Fruit fly (Drosophila melanogaster): ENCODE results near the gene Nrt.
A peak's percentile ranks its signal among the peaks of the same experiment; 100 is the strongest.

The Nrt gene

DNA sequence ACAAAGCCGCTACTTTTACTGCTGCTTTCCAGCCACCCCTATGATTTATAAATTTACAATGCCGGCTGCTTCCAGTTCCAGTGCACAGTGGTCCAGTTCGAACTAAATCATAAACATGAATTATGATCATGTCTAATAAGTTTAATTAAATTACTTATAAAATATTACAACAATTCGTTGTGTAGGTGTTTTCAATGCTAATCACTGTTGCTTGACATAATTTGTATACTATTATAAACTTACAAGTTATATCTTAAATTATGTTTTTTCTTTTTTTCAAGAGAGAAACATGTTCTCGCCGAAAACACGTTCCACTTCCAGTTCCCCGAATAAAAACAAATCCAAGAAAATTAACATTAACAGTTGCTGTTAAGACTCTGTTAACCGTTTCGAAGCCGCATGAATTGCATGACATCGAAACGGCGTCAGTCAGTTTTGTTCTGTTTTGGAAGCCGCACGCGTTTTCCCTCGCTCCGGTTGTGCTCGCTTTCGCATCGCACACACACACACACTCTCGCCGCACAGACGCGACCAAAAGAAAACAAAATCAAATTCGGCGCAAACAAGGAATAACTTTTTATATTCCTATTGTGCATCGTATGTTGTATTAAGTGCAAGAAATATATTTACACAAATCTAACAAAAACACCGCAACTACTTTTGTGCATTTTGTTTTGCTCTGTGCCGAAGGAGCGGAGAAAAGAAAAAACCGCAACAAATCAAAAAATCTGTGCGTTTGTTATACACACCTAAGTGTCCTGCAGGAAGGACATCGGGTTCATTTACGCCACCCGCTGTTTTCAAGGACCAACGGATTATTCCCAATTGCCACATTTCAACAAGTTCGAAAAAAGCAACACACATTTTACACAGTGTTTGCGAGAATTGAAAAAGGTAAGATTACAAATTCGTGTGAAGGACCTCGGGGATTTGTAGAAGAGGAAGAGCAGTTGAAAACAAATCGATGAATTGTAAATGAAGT, at the start of gene Nrt (continued):
- TF ChIP-seq CG9797 (GFP tag; optimal IDR thresholded peaks at IDR 0.05) = no peak
- TF ChIP-seq gsb-n (tag; optimal IDR thresholded peaks at IDR 0.05) = peak; percentile 75
- peak; percentile 57; the same call in 2 of the 3 replicates for TF ChIP-seq ci (GFP tag; IDR thresholded peaks at IDR 0.05)
- TF ChIP-seq CG2129 (GFP tag; IDR thresholded peaks at IDR 0.05; ENCODE audit: partially characterized antibody) = no peak
- peak; percentile 72 for TF ChIP-seq sqz (GFP tag; optimal IDR thresholded peaks at IDR 0.05)
- TF ChIP-seq toy (GFP tag; IDR thresholded peaks at IDR 0.05) = no peak
- no peak for TF ChIP-seq Dad (GFP tag; optimal IDR thresholded peaks at IDR 0.05)
- TF ChIP-seq her (GFP tag; optimal IDR thresholded peaks at IDR 0.05) = peak; percentile 31
- no peak for TF ChIP-seq mam (GFP tag; optimal IDR thresholded peaks at IDR 0.05)
- TF ChIP-seq CG18599 (GFP tag; optimal IDR thresholded peaks at IDR 0.05) = peak; percentile 83
- TF ChIP-seq kah (GFP tag; optimal IDR thresholded peaks at IDR 0.05) = peak; percentile 39
- TF ChIP-seq lilli (GFP tag; optimal IDR thresholded peaks at IDR 0.05) = peak; percentile 31
- peak; percentile 45 for TF ChIP-seq Hr3 (GFP tag; optimal IDR thresholded peaks at IDR 0.05)
- TF ChIP-seq CG7372 (GFP tag; IDR thresholded peaks at IDR 0.05) = no peak
- no peak for TF ChIP-seq Doc3 (GFP tag; IDR thresholded peaks at IDR 0.05; ENCODE audit: partially characterized antibody)
- TF ChIP-seq Abd-B (GFP tag; optimal IDR thresholded peaks at IDR 0.05) = no peak
- peak; percentile 87 for TF ChIP-seq row (GFP tag; IDR thresholded peaks at IDR 0.05)
- TF ChIP-seq CG10979 (tag; optimal IDR thresholded peaks at IDR 0.05) = peak; percentile 69
- no peak for TF ChIP-seq pan (optimal IDR thresholded peaks at IDR 0.05)
- TF ChIP-seq pan (GFP tag; optimal IDR thresholded peaks at IDR 0.05 in 1 of 2, IDR thresholded peaks at IDR 0.05 in 1 of 2) = no peak
- peak; percentile 17 for TF ChIP-seq CTCF (GFP tag; optimal IDR thresholded peaks at IDR 0.05)
- TF ChIP-seq Hmx (GFP tag; optimal IDR thresholded peaks at IDR 0.05) = no peak
- peak; percentile 26 for TF ChIP-seq CG10431 (GFP tag; optimal IDR thresholded peaks at IDR 0.05)
- peak; percentile 63 for TF ChIP-seq HHEX (GFP tag; optimal IDR thresholded peaks at IDR 0.05)
- peak; percentile 84 for TF ChIP-seq PHDP (tag; optimal IDR thresholded peaks at IDR 0.05)
- peak; percentile 55 for TF ChIP-seq HLHmδ (GFP tag; optimal IDR thresholded peaks at IDR 0.05)
- peak; percentile 58 for TF ChIP-seq D19A (tag; optimal IDR thresholded peaks at IDR 0.05)
- TF ChIP-seq CG4707 (GFP tag; optimal IDR thresholded peaks at IDR 0.05) = peak; percentile 95
- TF ChIP-seq sna (GFP tag; IDR thresholded peaks at IDR 0.05; ENCODE audit: partially characterized antibody) = peak; percentile 20; the same call in 1 of the 2 replicates
- TF ChIP-seq H2.0 (GFP tag; IDR thresholded peaks at IDR 0.05) = no peak
- TF ChIP-seq CG12942 (GFP tag; optimal IDR thresholded peaks at IDR 0.05) = peak; percentile 9
- peak; percentile 53 for TF ChIP-seq B-H2 (GFP tag; optimal IDR thresholded peaks at IDR 0.05)
- peak; percentile 41; the same call in 1 of the 2 replicates for TF ChIP-seq sob (GFP tag; IDR thresholded peaks at IDR 0.05)
- TF ChIP-seq tll (GFP tag; optimal IDR thresholded peaks at IDR 0.05) = peak in 1 of 2 experiments; percentile 72
- peak; percentile 14; the same call in 1 of the 2 replicates for TF ChIP-seq sisA (GFP tag; IDR thresholded peaks at IDR 0.05)
- peak; percentile 73 for TF ChIP-seq Rfx (GFP tag; IDR thresholded peaks at IDR 0.05)
- no peak for TF ChIP-seq TFAM (GFP tag; optimal IDR thresholded peaks at IDR 0.05)
- TF ChIP-seq CG13123 (GFP tag; optimal IDR thresholded peaks at IDR 0.05) = peak; percentile 16
- TF ChIP-seq Meics (GFP tag; optimal IDR thresholded peaks at IDR 0.05) = peak; percentile 67
- peak in 1 of 3 experiments; percentile 71 for TF ChIP-seq lola (GFP tag; optimal IDR thresholded peaks at IDR 0.05)
- no peak for TF ChIP-seq Dref (GFP tag; IDR thresholded peaks at IDR 0.05)
- peak; percentile 97 for TF ChIP-seq gcm (GFP tag; optimal IDR thresholded peaks at IDR 0.05)
- no peak for TF ChIP-seq sc (optimal IDR thresholded peaks at IDR 0.05)
- TF ChIP-seq sc (GFP tag; optimal IDR thresholded peaks at IDR 0.05) = peak; percentile 19
- TF ChIP-seq CG31365 (tag; optimal IDR thresholded peaks at IDR 0.05) = no peak
- TF ChIP-seq slbo (GFP tag; IDR thresholded peaks at IDR 0.05) = peak; percentile 23; the same call in 1 of the 2 replicates
- peak; percentile 80 for TF ChIP-seq CG18011 (GFP tag; optimal IDR thresholded peaks at IDR 0.05)
- peak; percentile 57; the same call in 1 of the 2 replicates for TF ChIP-seq Awh (GFP tag; IDR thresholded peaks at IDR 0.05)

Measured in whole organism, embryonic.